Fruit fly (Drosophila melanogaster) whole organism, wandering third instar larva: ENCODE data around the gene DIP-alpha.

Experiments used
- Abd-B ChIP-seq: fragments of >200 bp; optimal IDR thresholded peaks from 2 replicates; lab custom pipeline; 2017; ENCODE audit warnings: missing biosample characterization, missing genetic modification characterization
- Rel ChIP-seq, 2 experiments: fragments of 200-800 bp; sonication (Bioruptor generic) in 1 of 2; optimal IDR thresholded peaks; 2 replicates in 1 of 2; 3 replicates in 1 of 2; lab custom pipeline; 2016 to 2019; ENCODE audit warnings: mild to moderate bottlenecking in 2 of 2, missing biosample characterization in 2 of 2, missing genetic modification characterization in 2 of 2, moderate library complexity in 1 of 2
- dl ChIP-seq, 2 experiments: fragments of 175-275, 200-275 bp in 1 of 2; fragments of 200-275 bp in 1 of 2; sonication (Bioruptor generic); optimal IDR thresholded peaks; lab custom pipeline; 2018; ENCODE audit warnings: mild to moderate bottlenecking in 2 of 2, missing biosample characterization in 2 of 2, missing genetic modification characterization in 2 of 2, moderate library complexity in 2 of 2; ENCODE audit not compliant: partially characterized antibody in 2 of 2, insufficient read depth in 1 of 2
- sv ChIP-seq: fragments of 200-800 bp; sonication (Bioruptor generic); optimal IDR thresholded peaks from 3 replicates; lab custom pipeline; 2016; ENCODE audit warnings: missing biosample characterization, missing genetic modification characterization
- usp ChIP-seq: fragments of >200 bp; optimal IDR thresholded peaks from 2 replicates; lab custom pipeline; 2017; ENCODE audit warnings: missing biosample characterization, missing genetic modification characterization
- woc ChIP-seq: sonication (Bioruptor generic); optimal IDR thresholded peaks from 2 replicates; lab custom pipeline; 2016; ENCODE audit warnings: missing biosample characterization, mild to moderate bottlenecking, missing genetic modification characterization

DNA sequence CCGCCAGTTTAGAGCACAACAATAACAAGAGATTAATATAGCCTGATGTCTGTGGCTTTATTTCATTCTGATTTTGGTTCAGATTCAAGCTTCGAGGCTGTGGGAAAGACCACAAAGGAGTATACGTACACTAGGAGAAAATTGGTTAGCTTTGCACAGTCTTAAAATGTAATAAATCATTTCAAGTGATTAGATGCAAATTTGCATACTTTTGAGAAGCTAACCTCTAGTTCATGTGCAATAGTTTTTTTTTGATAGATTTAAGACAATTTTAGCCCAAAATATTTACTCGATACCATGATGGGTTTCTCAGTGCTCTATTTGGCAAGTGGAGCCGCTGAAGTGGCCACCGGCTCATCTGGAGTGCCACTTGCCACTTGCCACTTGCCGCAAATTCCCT, 113.9 kb downstream of the DIP-alpha start:
- TF ChIP-seq sv (GFP tag; lab: Kevin White, UChicago) (no peak), Rel (GFP tag; optimal IDR thresholded peaks at IDR 0.05; lab: Kevin White, UChicago) (no peak), Rel (tag; optimal IDR thresholded peaks at IDR 0.05; lab: Kevin White, UChicago) (no peak), Abd-B (GFP tag; lab: Kevin White, UChicago) (no peak), dl (GFP tag; optimal IDR thresholded peaks at IDR 0.05; lab: Kevin White, UChicago; ENCODE audit: insufficient read depth in 1 of 2, partially characterized antibody in 2 of 2) (no peak), usp (GFP tag; lab: Kevin White, UChicago) (no peak), woc (GFP tag; lab: Kevin White, UChicago) (no peak)
